Worm (Caenorhabditis elegans) whole organism, L2 larva: ENCODE measurements around the gene col-170.
A peak's percentile ranks its signal among the peaks of the same experiment; 100 is the strongest.

Experiments
- C34F6.9 ChIP-seq: fragments of 150-350 bp; optimal IDR thresholded peaks from 2 replicates; lab custom pipeline; 2014; ENCODE audit warnings: missing biosample characterization, missing genetic modification characterization
- F13H6.1 ChIP-seq: sonication (generic microtip); optimal IDR thresholded peaks from 2 replicates; lab custom pipeline; 2016; ENCODE audit warnings: missing genetic modification characterization, missing compliant biosample characterization
- R02D3.7 ChIP-seq: fragments of 150-350 bp; optimal IDR thresholded peaks from 2 replicates; lab custom pipeline; 2014; ENCODE audit warnings: missing biosample characterization, missing genetic modification characterization
- Y55F3AM.14 ChIP-seq: fragments of 200-800 bp; sonication (Bioruptor generic); optimal IDR thresholded peaks from 2 replicates; lab custom pipeline; 2018; ENCODE audit warnings: mild to moderate bottlenecking, missing genetic modification characterization, missing compliant biosample characterization
- alr-1 ChIP-seq: fragments of 150-350 bp; optimal IDR thresholded peaks from 2 replicates; lab custom pipeline; 2014; ENCODE audit warnings: missing biosample characterization, missing genetic modification characterization
- aly-2 ChIP-seq: fragments of 150-350 bp; optimal IDR thresholded peaks from 2 replicates; lab custom pipeline; 2014; ENCODE audit warnings: missing biosample characterization, missing genetic modification characterization
- ama-1 ChIP-seq: fragments of 150-350 bp; optimal IDR thresholded peaks from 2 replicates; lab custom pipeline; 2018; ENCODE audit warnings: inconsistent platforms
- blmp-1 ChIP-seq: sonication (generic microtip); optimal IDR thresholded peaks from 2 replicates; lab custom pipeline; 2017; ENCODE audit warnings: missing genetic modification characterization, mild to moderate bottlenecking, missing compliant biosample characterization, antibody characterized with exemption, moderate library complexity; ENCODE audit not compliant: insufficient read depth
- ceh-16 ChIP-seq: fragments of 150-350 bp; optimal IDR thresholded peaks from 2 replicates; lab custom pipeline; 2014; ENCODE audit warnings: missing biosample characterization, missing genetic modification characterization
- crh-2 ChIP-seq: sonication (generic microtip); optimal IDR thresholded peaks from 2 replicates; lab custom pipeline; 2017; ENCODE audit warnings: missing biosample characterization, missing genetic modification characterization
- dmd-4 ChIP-seq: sonication (generic microtip); optimal IDR thresholded peaks from 2 replicates; lab custom pipeline; 2017; ENCODE audit warnings: missing biosample characterization, missing genetic modification characterization
- egl-27 ChIP-seq: sonication (generic microtip); optimal IDR thresholded peaks from 3 replicates; lab custom pipeline; 2017; ENCODE audit warnings: missing biosample characterization, missing genetic modification reagents, missing genetic modification characterization
- elt-1 ChIP-seq: fragments of 150-350 bp; optimal IDR thresholded peaks from 2 replicates; lab custom pipeline; 2014; ENCODE audit warnings: missing biosample characterization, missing genetic modification characterization
- elt-3 ChIP-seq: sonication (generic microtip); optimal IDR thresholded peaks from 2 replicates; lab custom pipeline; 2017; ENCODE audit warnings: missing biosample characterization, missing genetic modification characterization
- gmeb-1 ChIP-seq: fragments of 150-350 bp; optimal IDR thresholded peaks from 2 replicates; lab custom pipeline; 2014; ENCODE audit warnings: missing biosample characterization, missing genetic modification characterization
- lin-13 ChIP-seq: fragments of 150-350 bp; optimal IDR thresholded peaks from 2 replicates; lab custom pipeline; 2014; ENCODE audit warnings: missing biosample characterization, missing genetic modification reagents, missing genetic modification characterization
- lsy-2 ChIP-seq, 2 experiments: fragments of 150-350 bp in 1 of 2; sonication (generic microtip) in 1 of 2; optimal IDR thresholded peaks; 2 replicates each; lab custom pipeline; 2014 to 2017; ENCODE audit warnings: missing biosample characterization in 2 of 2, missing genetic modification characterization in 2 of 2
- mbf-1 ChIP-seq: sonication (generic microtip); optimal IDR thresholded peaks from 2 replicates; lab custom pipeline; 2017; ENCODE audit warnings: missing biosample characterization, missing genetic modification characterization
- mdl-1 ChIP-seq, 2 experiments: fragments of 150-350 bp in 1 of 2; sonication (generic microtip) in 1 of 2; optimal IDR thresholded peaks; 2 replicates each; lab custom pipeline; 2017; ENCODE audit warnings: missing biosample characterization in 2 of 2, missing genetic modification characterization in 2 of 2
- nhr-10 ChIP-seq: sonication (generic microtip); optimal IDR thresholded peaks from 2 replicates; lab custom pipeline; 2017; ENCODE audit warnings: missing biosample characterization, missing genetic modification characterization
- nhr-11 ChIP-seq: fragments of 150-350 bp; optimal IDR thresholded peaks from 2 replicates; lab custom pipeline; 2014; ENCODE audit warnings: missing biosample characterization, missing genetic modification characterization
- nhr-12 ChIP-seq: fragments of 150-350 bp; optimal IDR thresholded peaks from 2 replicates; lab custom pipeline; 2014; ENCODE audit warnings: missing biosample characterization, missing genetic modification characterization
- nhr-129 ChIP-seq: fragments of 150-350 bp; optimal IDR thresholded peaks from 2 replicates; lab custom pipeline; 2014; ENCODE audit warnings: missing biosample characterization, missing genetic modification characterization
- nhr-23 ChIP-seq: fragments of 150-350 bp; optimal IDR thresholded peaks from 2 replicates; lab custom pipeline; 2014; ENCODE audit warnings: missing biosample characterization, missing genetic modification reagents, missing genetic modification characterization
- nhr-25 ChIP-seq: fragments of 150-350 bp; sonication (generic microtip); optimal IDR thresholded peaks from 3 replicates; lab custom pipeline; 2014; ENCODE audit warnings: missing biosample characterization, missing genetic modification characterization
- nhr-77 ChIP-seq: fragments of 150-350 bp; optimal IDR thresholded peaks from 2 replicates; lab custom pipeline; 2014; ENCODE audit warnings: missing biosample characterization, missing genetic modification characterization
- sem-4 ChIP-seq: fragments of 150-350 bp; optimal IDR thresholded peaks from 2 replicates; lab custom pipeline; 2014; ENCODE audit warnings: missing biosample characterization, missing genetic modification reagents, missing genetic modification characterization
- sma-3 ChIP-seq: sonication (generic microtip); optimal IDR thresholded peaks from 2 replicates; lab custom pipeline; 2016; ENCODE audit warnings: missing genetic modification reagents, missing genetic modification characterization, missing compliant biosample characterization
- snpc-4 ChIP-seq: fragments of 150-350 bp; optimal IDR thresholded peaks from 2 replicates; lab custom pipeline; 2014; ENCODE audit warnings: missing biosample characterization, missing genetic modification characterization
- unc-39 ChIP-seq: fragments of 150-350 bp; optimal IDR thresholded peaks from 2 replicates; lab custom pipeline; 2014; ENCODE audit warnings: missing biosample characterization, missing genetic modification characterization
- unc-55 ChIP-seq: fragments of 150-350 bp; sonication (generic microtip); optimal IDR thresholded peaks from 3 replicates; lab custom pipeline; 2014; ENCODE audit warnings: missing biosample characterization, missing genetic modification reagents, missing genetic modification characterization
- zag-1 ChIP-seq: fragments of 150-350 bp; optimal IDR thresholded peaks from 2 replicates; lab custom pipeline; 2014; ENCODE audit warnings: missing biosample characterization, missing genetic modification characterization
- ztf-11 ChIP-seq: sonication (generic microtip); optimal IDR thresholded peaks from 2 replicates; lab custom pipeline; 2017; ENCODE audit warnings: missing biosample characterization, missing genetic modification characterization

col-170 gene

DNA sequence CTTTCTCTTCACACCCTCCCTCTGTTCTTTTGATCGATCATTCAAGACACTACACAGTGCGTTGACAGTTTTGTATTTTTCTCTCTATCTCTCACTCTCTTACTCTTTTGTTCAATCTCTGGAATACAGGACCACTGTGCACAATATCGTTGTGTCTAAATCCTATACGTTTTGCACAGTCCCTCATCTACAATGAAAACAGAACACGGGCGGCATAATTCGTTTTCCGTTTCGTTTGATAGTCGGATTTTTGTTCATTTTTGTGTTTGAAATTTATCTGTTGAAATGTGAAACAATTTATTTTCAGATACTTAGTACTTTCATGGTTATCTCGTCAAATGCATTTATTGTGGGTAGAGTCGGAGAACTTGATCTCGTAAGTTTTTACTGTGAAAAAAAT lies 10.0 kb downstream of the col-170 start, which contains the start of gene C03B1.7:
Gene C03B1.7, plus strand, starts transcription at position 301 of the 400 bp plus-strand sequence.
- TF ChIP-seq Y55F3AM.14 (GFP tag; lab: Kevin White, UChicago) (no peak), nhr-23 (tag; lab: Kevin White, UChicago) (no peak), ceh-16 (tag; lab: Kevin White, UChicago) (no peak), egl-27 (tag; lab: Kevin White, UChicago) (no peak), elt-3 (no peak), R02D3.7 (tag; lab: Kevin White, UChicago) (no peak), sem-4 (tag; lab: Kevin White, UChicago) (no peak), crh-2 (no peak), nhr-129 (tag; lab: Kevin White, UChicago) (no peak), blmp-1 (no peak), dmd-4 (no peak), lsy-2 (tag; optimal IDR thresholded peaks at IDR 0.05; lab: Kevin White, UChicago) (no peak), C34F6.9 (tag; lab: Kevin White, UChicago) (no peak), alr-1 (tag; lab: Kevin White, UChicago) (no peak), snpc-4 (no peak), nhr-10 (tag; lab: Kevin White, UChicago) (no peak), elt-1 (tag; lab: Kevin White, UChicago) (no peak), aly-2 (no peak), ama-1 (lab: Kevin White, UChicago) (no peak), nhr-77 (tag; lab: Kevin White, UChicago) (no peak)

ce11 chrX:6345785-6346184 lies 14.3 kb downstream of the col-170 start:
- TF ChIP-seq sem-4 (tag; lab: Kevin White, UChicago) (no peak), lin-13 (GFP tag; lab: Kevin White, UChicago) (no peak)

- no peak for TF ChIP-seq zag-1 (tag; lab: Kevin White, UChicago)
- no peak for TF ChIP-seq F13H6.1
- TF ChIP-seq R02D3.7 (tag; lab: Kevin White, UChicago), result no peak
- no peak for TF ChIP-seq lsy-2 (tag; optimal IDR thresholded peaks at IDR 0.05; lab: Kevin White, UChicago)
- TF ChIP-seq sma-3 (GFP tag; lab: Kevin White, UChicago), result no peak
- TF ChIP-seq nhr-12 (tag; lab: Kevin White, UChicago), result no peak
- no peak for TF ChIP-seq ztf-11
- TF ChIP-seq aly-2, result no peak
- TF ChIP-seq mdl-1 (tag; optimal IDR thresholded peaks at IDR 0.05; lab: Kevin White, UChicago), result no peak
- TF ChIP-seq nhr-25, result no peak
- no peak for TF ChIP-seq unc-39 (tag; lab: Kevin White, UChicago)
- no peak for TF ChIP-seq mbf-1 (tag; lab: Kevin White, UChicago)
- no peak for TF ChIP-seq gmeb-1 (tag; lab: Kevin White, UChicago)
Observed at ce11 chrX:6347013-6347412, 15.5 kb downstream of the col-170 start, which contains the start of gene C03B1.9. Gene C03B1.9, minus strand, starts transcription at chrX:6347113.

DNA sequence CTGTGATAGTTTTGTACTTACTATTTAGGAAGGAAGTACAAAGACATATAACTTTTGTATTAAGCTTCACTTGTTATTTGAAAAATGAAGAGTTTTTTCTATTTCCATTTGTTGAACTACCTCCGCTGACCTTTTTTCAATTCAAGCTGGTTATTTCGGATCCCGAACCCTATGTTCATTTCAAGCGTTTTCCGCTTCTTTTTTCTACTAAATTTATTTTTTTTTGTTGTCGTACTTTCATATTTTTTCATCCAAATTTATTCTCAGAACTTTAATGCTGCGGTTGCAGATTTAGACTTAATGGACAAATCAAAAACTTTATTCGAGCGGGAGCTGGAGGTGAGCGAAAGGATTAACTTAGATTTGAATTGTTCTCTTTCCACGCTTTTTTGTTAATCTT lies 18.5 kb downstream of the col-170 start, which contains the start of gene C03B1.6:
Gene C03B1.6, plus strand, starts transcription at position 301 of the 400 bp plus-strand sequence.
- TF ChIP-seq elt-1 (tag; lab: Kevin White, UChicago) (no peak), dmd-4 (no peak), gmeb-1 (tag; lab: Kevin White, UChicago) (no peak)

DNA sequence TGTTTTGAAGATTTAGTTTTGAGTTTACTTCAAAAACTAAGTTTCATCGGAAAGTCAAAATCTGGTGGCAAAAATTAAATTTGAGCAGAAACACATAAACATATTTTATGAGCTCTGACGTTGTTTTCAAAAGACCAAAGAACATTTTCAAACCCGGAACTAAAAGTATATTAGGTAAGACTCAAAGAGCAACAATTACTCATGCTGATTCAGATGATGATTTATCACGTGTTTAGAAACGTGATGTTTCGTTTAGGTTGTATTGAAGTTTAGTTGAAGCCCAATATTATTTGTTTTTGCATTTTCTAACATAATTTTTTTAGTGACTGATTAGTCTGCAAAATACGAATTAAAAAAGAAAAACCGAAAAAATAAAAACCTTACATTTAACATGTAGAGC lies 22.3 kb downstream of the col-170 start:
- TF ChIP-seq C34F6.9 (tag; lab: Kevin White, UChicago) (peak; percentile 26), nhr-77 (tag; lab: Kevin White, UChicago) (no peak), crh-2 (no peak)
- TF ChIP-seq, all 48 proteins: peak for 1

DNA sequence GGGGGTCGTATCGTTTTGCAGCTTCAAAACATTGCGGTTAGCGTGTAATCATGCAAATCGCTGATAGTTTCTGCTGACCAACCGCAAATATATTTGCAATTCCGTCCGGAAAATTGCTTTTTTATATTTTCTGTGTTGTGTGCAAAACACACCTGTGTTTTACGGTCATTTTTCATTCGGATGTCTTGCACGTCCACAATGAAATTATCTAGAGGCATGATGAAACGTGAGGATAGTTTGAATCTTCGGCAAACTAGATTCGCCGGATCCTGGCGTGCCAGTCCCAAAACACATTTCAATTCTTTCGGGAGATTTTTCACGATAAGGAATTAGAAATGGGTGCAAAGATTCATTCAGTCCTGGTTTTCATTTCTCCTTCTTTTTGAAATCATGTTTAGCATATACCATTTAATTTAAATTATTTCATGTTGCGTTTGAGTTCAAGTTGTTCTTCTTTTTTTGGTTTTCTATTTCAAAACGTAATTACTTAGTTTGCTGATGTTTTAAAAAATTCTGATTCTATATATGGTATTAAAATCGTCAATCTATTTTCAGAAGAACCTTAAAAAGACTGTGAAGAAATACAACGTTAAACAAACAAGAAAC lies 23.6 kb downstream of the col-170 start, which contains the start of gene C03B1.5:
Gene C03B1.5, plus strand, starts transcription at position 556 of the 606 bp plus-strand sequence.
- no peak for TF ChIP-seq unc-55 (GFP tag; lab: Kevin White, UChicago)
- TF ChIP-seq nhr-11 (tag; lab: Kevin White, UChicago), result no peak
